Worm (Caenorhabditis elegans): ENCODE measurements around the gene B0334.20.

- TF ChIP-seq elt-4 (tag; optimal IDR thresholded peaks at IDR 0.05) (no peak), hlh-6 (tag; optimal IDR thresholded peaks at IDR 0.05) (no peak), nfya-1 (tag; optimal IDR thresholded peaks at IDR 0.05) (peak; percentile 3), sox-4 (tag; optimal IDR thresholded peaks at IDR 0.05) (no peak), pha-2 (tag; optimal IDR thresholded peaks at IDR 0.05) (no peak), F13H6.1 (tag; optimal IDR thresholded peaks at IDR 0.05) (no peak), rnt-1 (tag; optimal IDR thresholded peaks at IDR 0.05) (no peak), ets-4 (tag; optimal IDR thresholded peaks at IDR 0.05) (no peak), ceh-30 (tag; optimal IDR thresholded peaks at IDR 0.05) (no peak), ceh-31 (tag; optimal IDR thresholded peaks at IDR 0.05) (peak; percentile 55), ceh-9 (tag; optimal IDR thresholded peaks at IDR 0.05) (no peak), ttx-3 (tag; optimal IDR thresholded peaks at IDR 0.05) (no peak), fkh-10 (GFP tag; optimal IDR thresholded peaks at IDR 0.05) (no peak)
Measured at ce11 chrII:11542385-11542784, 42.1 kb upstream of the B0334.20 start, which contains the start of gene gtf-2E2.
